Worm (Caenorhabditis elegans) whole organism, late embryonic: ENCODE results near the gene F17H10.1.

Source experiments
- C38D4.7 ChIP-seq: fragments of 200-800 bp; sonication (Bioruptor generic); optimal IDR thresholded peaks from 2 replicates; lab custom pipeline; 2018; ENCODE audit warnings: mild to moderate bottlenecking, missing genetic modification characterization, moderate library complexity, missing compliant biosample characterization
- K02D7.2 ChIP-seq: sonication (generic microtip); optimal IDR thresholded peaks from 2 replicates; lab custom pipeline; 2017; ENCODE audit warnings: mild to moderate bottlenecking, missing genetic modification characterization, missing compliant biosample characterization
- K09A11.1 ChIP-seq: sonication (generic microtip); optimal IDR thresholded peaks from 2 replicates; lab custom pipeline; 2017; ENCODE audit warnings: antibody characterized with exemption, mild to moderate bottlenecking, missing genetic modification characterization, missing compliant biosample characterization; ENCODE audit not compliant: insufficient read depth
- T23F11.4 ChIP-seq: fragments of 200-800 bp; sonication (Bioruptor generic); optimal IDR thresholded peaks from 2 replicates; lab custom pipeline; 2018; ENCODE audit warnings: mild to moderate bottlenecking, missing genetic modification characterization, missing compliant biosample characterization
- Y22D7AL.16 ChIP-seq: sonication (generic microtip); optimal IDR thresholded peaks from 2 replicates; lab custom pipeline; 2016; ENCODE audit warnings: missing genetic modification characterization, missing compliant biosample characterization
- ama-1 ChIP-seq: fragments of 150-350 bp; optimal IDR thresholded peaks from 2 replicates; lab custom pipeline; 2014
- ceh-14 ChIP-seq: sonication (generic microtip); optimal IDR thresholded peaks from 2 replicates; lab custom pipeline; 2016; ENCODE audit warnings: missing genotype, missing genetic modification characterization, missing compliant biosample characterization
- ceh-18 ChIP-seq: sonication (generic microtip); optimal IDR thresholded peaks from 2 replicates; lab custom pipeline; 2016; ENCODE audit warnings: missing genetic modification characterization, missing compliant biosample characterization
- ceh-19 ChIP-seq: fragments of 200-800 bp; sonication (Bioruptor generic); optimal IDR thresholded peaks from 2 replicates; lab custom pipeline; 2018; ENCODE audit warnings: mild to moderate bottlenecking, missing genetic modification characterization, missing compliant biosample characterization
- ceh-2 ChIP-seq: sonication (generic microtip); optimal IDR thresholded peaks from 2 replicates; lab custom pipeline; 2016; ENCODE audit warnings: missing genotype, missing genetic modification characterization, missing compliant biosample characterization
- ceh-22 ChIP-seq: sonication (generic microtip); optimal IDR thresholded peaks from 2 replicates; lab custom pipeline; 2017; ENCODE audit warnings: missing biosample characterization, missing genetic modification characterization
- ceh-24 ChIP-seq: sonication (generic microtip); optimal IDR thresholded peaks from 2 replicates; lab custom pipeline; 2016; ENCODE audit warnings: mild to moderate bottlenecking, missing genetic modification characterization, missing compliant biosample characterization
- ceh-30 ChIP-seq: fragments of 150-350 bp; optimal IDR thresholded peaks from 2 replicates; lab custom pipeline; 2014; ENCODE audit warnings: missing biosample characterization, missing genetic modification characterization
- ceh-31 ChIP-seq: sonication (generic microtip); optimal IDR thresholded peaks from 2 replicates; lab custom pipeline; 2016; ENCODE audit warnings: missing genetic modification characterization, missing compliant biosample characterization
- ceh-34 ChIP-seq: sonication (generic microtip); optimal IDR thresholded peaks from 2 replicates; lab custom pipeline; 2016; ENCODE audit warnings: mild to moderate bottlenecking, missing genetic modification characterization, missing compliant biosample characterization
- ceh-45 ChIP-seq: fragments of 200-800 bp; sonication (Bioruptor generic); IDR thresholded peaks from 2 replicates; pipeline ENCODE4 v1.3.6; 2022; ENCODE audit warnings: missing genetic modification reagents, missing genetic modification characterization, missing compliant biosample characterization
- ceh-48 ChIP-seq: sonication (generic microtip); optimal IDR thresholded peaks from 2 replicates; lab custom pipeline; 2016; ENCODE audit warnings: missing genetic modification characterization, inconsistent platforms, missing compliant biosample characterization
- ceh-9 ChIP-seq: sonication (generic microtip); optimal IDR thresholded peaks from 2 replicates; lab custom pipeline; 2016; ENCODE audit warnings: mild to moderate bottlenecking, missing genetic modification characterization, inconsistent platforms, missing compliant biosample characterization
- dmd-4 ChIP-seq: sonication (generic microtip); optimal IDR thresholded peaks from 2 replicates; lab custom pipeline; 2016; ENCODE audit warnings: borderline replicate concordance, missing genetic modification characterization, missing compliant biosample characterization
- dve-1 ChIP-seq: sonication (generic microtip); optimal IDR thresholded peaks from 2 replicates; lab custom pipeline; 2017; ENCODE audit warnings: antibody characterized with exemption, mild to moderate bottlenecking, missing genetic modification characterization, missing compliant biosample characterization
- elt-4 ChIP-seq: sonication (generic microtip); optimal IDR thresholded peaks from 2 replicates; lab custom pipeline; 2016; ENCODE audit warnings: missing genetic modification characterization, missing compliant biosample characterization
- ets-4 ChIP-seq: sonication (generic microtip); optimal IDR thresholded peaks from 2 replicates; lab custom pipeline; 2016; ENCODE audit warnings: missing genetic modification characterization, missing compliant biosample characterization
- eyg-1 ChIP-seq: sonication (generic microtip); optimal IDR thresholded peaks from 2 replicates; lab custom pipeline; 2016; ENCODE audit warnings: missing genotype, missing genetic modification characterization, missing compliant biosample characterization
- fax-1 ChIP-seq: sonication (generic microtip); optimal IDR thresholded peaks from 2 replicates; lab custom pipeline; 2016; ENCODE audit warnings: missing genotype, missing genetic modification characterization, missing compliant biosample characterization
- fkh-10 ChIP-seq: fragments of 150-350 bp; optimal IDR thresholded peaks from 2 replicates; lab custom pipeline; 2014; ENCODE audit warnings: missing biosample characterization, missing genetic modification reagents, missing genetic modification characterization
- fkh-6 ChIP-seq: sonication (generic microtip); optimal IDR thresholded peaks from 2 replicates; lab custom pipeline; 2016; ENCODE audit warnings: missing genetic modification characterization, missing compliant biosample characterization
- gmeb-2 ChIP-seq: sonication (generic microtip); optimal IDR thresholded peaks from 2 replicates; lab custom pipeline; 2016; ENCODE audit warnings: missing genetic modification characterization, inconsistent platforms, missing compliant biosample characterization
- hlh-8 ChIP-seq: sonication (generic microtip); optimal IDR thresholded peaks from 2 replicates; lab custom pipeline; 2016; ENCODE audit warnings: missing genotype, missing genetic modification characterization, missing compliant biosample characterization
- lim-6 ChIP-seq: sonication (generic microtip); optimal IDR thresholded peaks from 2 replicates; lab custom pipeline; 2016; ENCODE audit warnings: missing genetic modification characterization, missing compliant biosample characterization
- lin-11 ChIP-seq: fragments of 200-800 bp; sonication (Bioruptor generic); optimal IDR thresholded peaks from 2 replicates; lab custom pipeline; 2018; ENCODE audit warnings: mild to moderate bottlenecking, missing genetic modification characterization, missing compliant biosample characterization
- nfya-1 ChIP-seq: sonication (generic microtip); optimal IDR thresholded peaks from 2 replicates; lab custom pipeline; 2017; ENCODE audit warnings: missing genetic modification characterization, mild to moderate bottlenecking, missing compliant biosample characterization, antibody characterized with exemption, moderate library complexity
- nhr-11 ChIP-seq: fragments of 150-350 bp; optimal IDR thresholded peaks from 2 replicates; lab custom pipeline; 2014; ENCODE audit warnings: missing biosample characterization, missing genetic modification characterization
- npax-4 ChIP-seq: sonication (generic microtip); optimal IDR thresholded peaks from 2 replicates; lab custom pipeline; 2016; ENCODE audit warnings: missing genetic modification characterization, missing compliant biosample characterization
- odd-2 ChIP-seq: sonication (generic microtip); optimal IDR thresholded peaks from 2 replicates; lab custom pipeline; 2017; ENCODE audit warnings: antibody characterized with exemption, mild to moderate bottlenecking, missing genetic modification characterization, missing compliant biosample characterization
- pag-3 ChIP-seq: sonication (generic microtip); optimal IDR thresholded peaks from 2 replicates; lab custom pipeline; 2016; ENCODE audit warnings: missing compliant biosample characterization, missing genetic modification characterization, borderline replicate concordance
- pax-1 ChIP-seq: fragments of 150-350 bp; optimal IDR thresholded peaks from 2 replicates; lab custom pipeline; 2014; ENCODE audit warnings: missing biosample characterization, missing genetic modification characterization
- pha-2 ChIP-seq: sonication (generic microtip); optimal IDR thresholded peaks from 2 replicates; lab custom pipeline; 2017; ENCODE audit warnings: mild to moderate bottlenecking, missing genetic modification characterization, missing compliant biosample characterization
- pha-4 ChIP-seq: fragments of 150-350 bp; optimal IDR thresholded peaks from 2 replicates; lab custom pipeline; 2018; ENCODE audit warnings: missing biosample characterization, missing genetic modification reagents, missing genetic modification characterization
- pqm-1 ChIP-seq: sonication (generic microtip); optimal IDR thresholded peaks from 2 replicates; lab custom pipeline; 2016; ENCODE audit warnings: missing genetic modification characterization, missing compliant biosample characterization
- pros-1 ChIP-seq: fragments of 150-350 bp; optimal IDR thresholded peaks from 2 replicates; lab custom pipeline; 2014; ENCODE audit warnings: missing biosample characterization, missing genetic modification reagents, missing genetic modification characterization
- sdc-2 ChIP-seq: sonication (generic microtip); optimal IDR thresholded peaks from 2 replicates; lab custom pipeline; 2016; ENCODE audit warnings: missing genotype, missing genetic modification characterization, missing compliant biosample characterization
- sox-2 ChIP-seq: fragments of 200-800 bp; sonication (Bioruptor generic); IDR thresholded peaks from 2 replicates; pipeline ENCODE4 v1.3.6; 2022; ENCODE audit warnings: missing genetic modification reagents, missing genetic modification characterization, missing compliant biosample characterization
- sox-4 ChIP-seq: sonication (generic microtip); optimal IDR thresholded peaks from 2 replicates; lab custom pipeline; 2017; ENCODE audit warnings: mild to moderate bottlenecking, missing genetic modification characterization, inconsistent platforms, missing compliant biosample characterization
- tbx-2 ChIP-seq: sonication (generic microtip); optimal IDR thresholded peaks from 2 replicates; lab custom pipeline; 2016; ENCODE audit warnings: missing genetic modification characterization, missing compliant biosample characterization
- unc-3 ChIP-seq, 2 experiments: fragments of 200-800 bp in 1 of 2; sonication (Bioruptor generic) in 1 of 2; sonication (generic microtip) in 1 of 2; conservative IDR thresholded peaks in 1 of 2; optimal IDR thresholded peaks in 1 of 2; 2 replicates each; pipeline versions ENCODE4 v1.3.6 to Lab custom; 2016 to 2022; ENCODE audit warnings: missing compliant biosample characterization in 2 of 2, missing genetic modification characterization in 2 of 2, missing genetic modification reagents in 1 of 2
- unc-42 ChIP-seq: sonication (generic microtip); optimal IDR thresholded peaks from 2 replicates; lab custom pipeline; 2016; ENCODE audit warnings: missing genotype, missing genetic modification characterization, missing compliant biosample characterization
- unc-55 ChIP-seq: sonication (generic microtip); optimal IDR thresholded peaks from 2 replicates; lab custom pipeline; 2017; ENCODE audit warnings: missing biosample characterization, missing genetic modification reagents, missing genetic modification characterization
- unc-86 ChIP-seq: sonication (generic microtip); optimal IDR thresholded peaks from 2 replicates; lab custom pipeline; 2016; ENCODE audit warnings: missing genetic modification characterization, missing compliant biosample characterization

F17H10.1 gene

DNA sequence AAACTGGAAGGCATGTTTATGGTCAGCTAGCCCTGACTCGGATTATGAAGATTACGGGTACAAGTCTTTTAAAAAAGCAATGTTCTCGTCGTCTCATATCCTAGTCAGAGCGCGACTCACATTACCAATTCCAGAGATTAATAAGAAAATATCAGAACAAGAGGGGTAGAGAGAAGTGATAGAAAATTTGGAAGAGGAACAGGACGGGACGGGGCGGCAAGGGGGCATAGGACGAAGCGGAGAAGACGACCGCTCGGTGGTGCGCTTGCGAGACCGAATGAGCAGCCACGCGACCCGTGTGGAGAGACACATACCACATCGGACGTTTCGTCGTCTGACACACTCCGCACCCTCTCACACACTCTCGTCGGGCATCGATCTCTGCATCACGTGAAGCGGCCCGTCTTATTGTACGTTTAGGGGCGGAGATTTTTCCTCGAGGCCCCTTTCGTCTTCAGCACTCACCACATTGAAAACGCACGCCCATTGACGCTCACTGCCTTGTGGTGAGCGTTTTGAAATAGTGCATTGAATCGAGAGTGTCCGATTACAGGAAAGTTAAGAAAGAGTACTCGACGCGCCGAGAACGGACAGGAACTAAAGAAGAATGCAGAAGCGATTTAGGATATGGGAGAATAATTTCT is 40.1 kb downstream of the F17H10.1 start (continued):
- TF ChIP-seq unc-55 (GFP tag; lab: Kevin White, UChicago): peak; percentile 97
- peak; percentile 79 for TF ChIP-seq ets-4
- TF ChIP-seq dmd-4 (tag; lab: Kevin White, UChicago): peak; percentile 10
- no peak for TF ChIP-seq K09A11.1
- no peak for TF ChIP-seq elt-4 (tag; lab: Kevin White, UChicago)
- no peak for TF ChIP-seq sox-4 (tag; lab: Kevin White, UChicago)
- no peak for TF ChIP-seq ceh-30 (tag; lab: Kevin White, UChicago)
- peak; percentile 19 for TF ChIP-seq pqm-1 (tag; lab: Kevin White, UChicago)
- peak; percentile 16 for TF ChIP-seq gmeb-2 (tag; lab: Kevin White, UChicago)
- peak; percentile 97 for TF ChIP-seq ceh-18 (tag; lab: Kevin White, UChicago)
- peak; percentile 82 for TF ChIP-seq dve-1 (tag; lab: Kevin White, UChicago)
- TF ChIP-seq sox-2 (GFP tag; lab: Robert Waterston, UW): no peak
- TF ChIP-seq sdc-2: peak; percentile 77
- TF ChIP-seq ceh-34 (tag; lab: Kevin White, UChicago): peak; percentile 99
- TF ChIP-seq lim-6 (tag; lab: Kevin White, UChicago): peak; percentile 51
- peak; percentile 95 for TF ChIP-seq ama-1 (lab: Kevin White, UChicago)
- no peak for TF ChIP-seq odd-2 (tag; lab: Kevin White, UChicago)
- TF ChIP-seq ceh-45 (GFP tag; lab: Robert Waterston, UW): no peak
- TF ChIP-seq fkh-6: peak; percentile 27
- TF ChIP-seq ceh-9 (tag; lab: Kevin White, UChicago): no peak
- peak; percentile 93 for TF ChIP-seq nfya-1 (tag; lab: Kevin White, UChicago)
- no peak for TF ChIP-seq unc-86 (tag; lab: Kevin White, UChicago)
- TF ChIP-seq nhr-11: no peak
- TF ChIP-seq eyg-1: peak; percentile 63
- TF ChIP-seq fkh-10 (GFP tag; lab: Kevin White, UChicago): no peak
- TF ChIP-seq npax-4 (tag; lab: Kevin White, UChicago): no peak
- peak; percentile 93 for TF ChIP-seq tbx-2 (tag; lab: Kevin White, UChicago)
- peak; percentile 85 for TF ChIP-seq pros-1 (tag; lab: Kevin White, UChicago)
- TF ChIP-seq lin-11 (tag; lab: Kevin White, UChicago): no peak
- no peak for TF ChIP-seq K02D7.2 (tag; lab: Kevin White, UChicago)
- TF ChIP-seq hlh-8 (tag; lab: Kevin White, UChicago): peak; percentile 68
- TF ChIP-seq C38D4.7 (GFP tag; lab: Kevin White, UChicago): peak; percentile 17
- TF ChIP-seq pha-2: no peak
- peak; percentile 98 for TF ChIP-seq ceh-31
- no peak for TF ChIP-seq pha-4 (tag; lab: Kevin White, UChicago)
- TF ChIP-seq Y22D7AL.16: no peak
- peak; percentile 87 for TF ChIP-seq unc-42
- no peak for TF ChIP-seq T23F11.4
- peak; percentile 63 for TF ChIP-seq pag-3 (tag; lab: Kevin White, UChicago)
- TF ChIP-seq pax-1 (tag; lab: Kevin White, UChicago): peak; percentile 35
- peak; percentile 83 for TF ChIP-seq ceh-48
- TF ChIP-seq fax-1 (tag; lab: Kevin White, UChicago): peak; percentile 26
- peak; percentile 61 for TF ChIP-seq ceh-2
- TF ChIP-seq unc-3 (GFP tag; conservative IDR thresholded peaks at IDR 0.05; lab: Robert Waterston, UW): no peak; the same call in 1 of the 2 replicates
- TF ChIP-seq unc-3 (tag; optimal IDR thresholded peaks at IDR 0.05; lab: Kevin White, UChicago): no peak
- TF ChIP-seq ceh-19 (GFP tag; lab: Kevin White, UChicago): peak; percentile 61
- TF ChIP-seq ceh-14 (tag; lab: Kevin White, UChicago): peak; percentile 78
- peak; percentile 92 for TF ChIP-seq ceh-22 (tag; lab: Kevin White, UChicago)
- no peak for TF ChIP-seq ceh-24 (tag; lab: Kevin White, UChicago)
